Fruit fly (Drosophila melanogaster): ENCODE measurements around the gene Taf9.
"Not testable (repeated sequence)": the region's sequence is repeated elsewhere in the genome, so short reads cannot be mapped to it uniquely, and the experiment has no call there.

Gene Taf9

dm6 chrX:17884567-17884966 lies 42.6 kb downstream of the Taf9 start:
- TF ChIP-seq noc (tag; optimal IDR thresholded peaks at IDR 0.05), result no peak

dm6 chrX:17885295-17885694 lies 43.3 kb downstream of the Taf9 start:
- no peak for TF ChIP-seq noc (tag; optimal IDR thresholded peaks at IDR 0.05)

dm6 chrX:17886107-17886448 lies 44.1 kb downstream of the Taf9 start:
- TF ChIP-seq noc (tag; optimal IDR thresholded peaks at IDR 0.05), result no peak

- no peak for TF ChIP-seq noc (tag; optimal IDR thresholded peaks at IDR 0.05)
These were observed 44.7 kb downstream of the Taf9 start for dm6 chrX:17886449-17887207.

- no peak for TF ChIP-seq noc (tag; optimal IDR thresholded peaks at IDR 0.05)
These were observed 45.3 kb downstream of the Taf9 start, which contains the start of gene mnb for dm6 chrX:17887208-17887627. Gene mnb (minus strand): TSS chrX:17887222.

- no peak for TF ChIP-seq noc (tag; optimal IDR thresholded peaks at IDR 0.05)
These were observed 45.9 kb downstream of the Taf9 start, which contains the start of gene CG6788 for dm6 chrX:17887877-17888276. Gene CG6788 (plus strand): TSS chrX:17888177.

dm6 chrX:17889247-17889646 lies 47.3 kb downstream of the Taf9 start, which contains the start of gene Gss1:
Gene Gss1 (plus strand): TSS chrX:17889547.
- not testable (repeated sequence) for TF ChIP-seq noc (tag; optimal IDR thresholded peaks at IDR 0.05)

All from whole organism, larva.